Worm (Caenorhabditis elegans) whole organism, mixed stage, embryonic: ENCODE measurements around the gene ceh-88.

Experiments used
- M03D4.4 ChIP-seq: sonication (generic microtip); optimal IDR thresholded peaks from 2 replicates; lab custom pipeline; 2017; ENCODE audit warnings: mild to moderate bottlenecking, missing genetic modification characterization, missing compliant biosample characterization
- drap-1 ChIP-seq: fragments of 200-800 bp; sonication (Bioruptor generic); optimal IDR thresholded peaks from 3 replicates; lab custom pipeline; 2018; ENCODE audit warnings: mild to moderate bottlenecking, missing genetic modification characterization, missing compliant biosample characterization
- elt-3 ChIP-seq: fragments of 150-350 bp; optimal IDR thresholded peaks from 2 replicates; lab custom pipeline; 2014; ENCODE audit warnings: missing biosample characterization, missing genetic modification characterization
- lsy-2 ChIP-seq: fragments of 150-350 bp; optimal IDR thresholded peaks from 2 replicates; lab custom pipeline; 2014; ENCODE audit warnings: missing biosample characterization, missing genetic modification characterization
- mep-1 ChIP-seq: fragments of 150-350 bp; optimal IDR thresholded peaks from 2 replicates; lab custom pipeline; 2017; ENCODE audit warnings: missing biosample characterization, missing genetic modification reagents, missing genetic modification characterization, inconsistent platforms
- mls-2 ChIP-seq: sonication (generic microtip); optimal IDR thresholded peaks from 2 replicates; lab custom pipeline; 2016; ENCODE audit warnings: mild to moderate bottlenecking, missing genetic modification characterization, moderate library complexity, missing compliant biosample characterization
- nhr-12 ChIP-seq: fragments of 150-350 bp; optimal IDR thresholded peaks from 2 replicates; lab custom pipeline; 2014; ENCODE audit warnings: missing biosample characterization, missing genetic modification characterization
- nhr-237 ChIP-seq: fragments of 150-350 bp; optimal IDR thresholded peaks from 2 replicates; lab custom pipeline; 2014; ENCODE audit warnings: missing biosample characterization, missing genetic modification characterization
- pha-4 ChIP-seq: fragments of 150-350 bp; optimal IDR thresholded peaks from 2 replicates; lab custom pipeline; 2018; ENCODE audit warnings: missing biosample characterization, missing genetic modification reagents, missing genetic modification characterization
- tbx-8 ChIP-seq: fragments of 200-800 bp; sonication (Bioruptor generic); optimal IDR thresholded peaks from 2 replicates; lab custom pipeline; 2018; ENCODE audit warnings: mild to moderate bottlenecking, missing genetic modification characterization, moderate library complexity, missing compliant biosample characterization
- unc-62 ChIP-seq: fragments of 150-350 bp; optimal IDR thresholded peaks from 2 replicates; lab custom pipeline; 2014; ENCODE audit warnings: missing biosample characterization, missing genetic modification reagents, missing genetic modification characterization
- ztf-11 ChIP-seq: fragments of 150-350 bp; optimal IDR thresholded peaks from 2 replicates; lab custom pipeline; 2014; ENCODE audit warnings: missing biosample characterization, missing genetic modification characterization

DNA sequence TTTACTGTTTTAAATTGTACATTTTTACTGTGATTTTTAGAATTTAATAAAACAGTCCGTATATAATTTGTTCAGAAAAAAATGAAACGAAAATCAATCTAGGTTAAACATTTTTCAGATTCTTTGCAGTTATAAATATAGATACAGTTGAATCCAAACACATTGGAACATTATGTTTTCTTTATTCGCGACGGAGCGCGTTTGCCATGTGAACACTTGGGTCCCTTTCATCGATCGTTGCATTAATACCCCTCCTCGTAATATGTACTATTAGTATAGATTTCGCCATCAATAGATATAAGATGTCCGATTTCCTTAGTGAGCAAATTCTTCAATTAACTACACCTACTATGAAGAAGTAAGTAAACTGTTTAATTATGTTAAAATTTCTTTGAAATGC is 6.0 kb downstream of the ceh-88 start, which contains the start of gene C49C3.8:
- TF ChIP-seq nhr-237 (tag; lab: Kevin White, UChicago), result no peak
- no peak for TF ChIP-seq elt-3 (tag; lab: Kevin White, UChicago)
- no peak for TF ChIP-seq mls-2
- no peak for TF ChIP-seq ztf-11 (tag; lab: Kevin White, UChicago)
- no peak for TF ChIP-seq mep-1
- TF ChIP-seq M03D4.4 (tag; lab: Kevin White, UChicago), result no peak
- no peak for TF ChIP-seq unc-62 (GFP tag; lab: Kevin White, UChicago)
- TF ChIP-seq lsy-2, result no peak
- no peak for TF ChIP-seq tbx-8 (GFP tag; lab: Kevin White, UChicago)
- TF ChIP-seq drap-1 (GFP tag; lab: Kevin White, UChicago), result no peak
- TF ChIP-seq pha-4, result no peak
- TF ChIP-seq nhr-12 (tag; lab: Kevin White, UChicago), result no peak
